Fruit fly (Drosophila melanogaster) whole organism, pupa: ENCODE measurements around the gene CG18748.

Experiments
- CG17806 ChIP-seq: fragments of 200-800 bp; sonication (Bioruptor generic); optimal IDR thresholded peaks from 2 replicates; lab custom pipeline; 2018; ENCODE audit warnings: missing biosample characterization, mild to moderate bottlenecking, missing genetic modification characterization, moderate library complexity
- CG8301 ChIP-seq: fragments of 200-800 bp; sonication (Bioruptor generic); optimal IDR thresholded peaks from 2 replicates; lab custom pipeline; 2018; ENCODE audit warnings: missing biosample characterization, mild to moderate bottlenecking, missing genetic modification characterization

The CG18748 gene

dm6 chr3R:7739463-7739862, 48.3 kb downstream of the CG18748 start, which contains the start of gene CG43254:
Gene CG43254 (minus strand): TSS chr3R:7739563.
- TF ChIP-seq CG17806 (tag; lab: Kevin White, UChicago): no peak
- no peak for TF ChIP-seq CG8301 (tag; lab: Kevin White, UChicago)
